Worm (Caenorhabditis elegans): ENCODE results near the gene C50F7.6.

- TF ChIP-seq hnd-1 (tag; optimal IDR thresholded peaks at IDR 0.05) (no peak), ceh-13 (GFP tag; optimal IDR thresholded peaks at IDR 0.05) (no peak), tra-4 (tag; optimal IDR thresholded peaks at IDR 0.05) (no peak), tbx-37 (GFP tag; conservative IDR thresholded peaks at IDR 0.05) (no peak), hmg-4 (GFP tag; optimal IDR thresholded peaks at IDR 0.05) (no peak), F13C5.2 (tag; optimal IDR thresholded peaks at IDR 0.05) (no peak), flt-1 (GFP tag; IDR thresholded peaks at IDR 0.05) (no peak), ama-1 (optimal IDR thresholded peaks at IDR 0.05) (no peak), scrt-1 (GFP tag; IDR thresholded peaks at IDR 0.05) (no peak), ets-7 (tag; optimal IDR thresholded peaks at IDR 0.05) (no peak), sea-1 (GFP tag; conservative IDR thresholded peaks at IDR 0.05) (no peak), tbx-11 (GFP tag; IDR thresholded peaks at IDR 0.05) (no peak), ceh-36 (tag; optimal IDR thresholded peaks at IDR 0.05) (no peak)
These were observed 47.2 kb upstream of the C50F7.6 start, which contains the start of gene rdl-1 for ce11 chrIV:7770162-7770561.
